Fruit fly (Drosophila melanogaster) whole organism, prepupa: ENCODE results near the gene CG32344.

Experiments
- Blimp-1 ChIP-seq: fragments of 200-800 bp; sonication (Bioruptor generic); optimal IDR thresholded peaks from 3 replicates; lab custom pipeline; 2017; ENCODE audit warnings: missing biosample characterization, missing genetic modification characterization, mild to moderate bottlenecking, moderate library complexity, missing genetic modification reagents
- CG16779 ChIP-seq: fragments of 200-800 bp; sonication (Bioruptor generic); optimal IDR thresholded peaks from 3 replicates; lab custom pipeline; 2017; ENCODE audit warnings: missing biosample characterization, mild to moderate bottlenecking, missing genetic modification characterization
- CG9139 ChIP-seq: fragments of 200-800 bp; sonication (Bioruptor generic); optimal IDR thresholded peaks from 3 replicates; lab custom pipeline; 2017; ENCODE audit warnings: missing biosample characterization, mild to moderate bottlenecking, missing genetic modification characterization
- Eip75B ChIP-seq: fragments of 200-800 bp; sonication (Bioruptor generic); optimal IDR thresholded peaks from 3 replicates; lab custom pipeline; 2016; ENCODE audit warnings: missing biosample characterization, missing genetic modification characterization
- Ets21C ChIP-seq: fragments of 200-800 bp; sonication (Bioruptor generic); optimal IDR thresholded peaks from 3 replicates; lab custom pipeline; 2016; ENCODE audit warnings: missing biosample characterization, missing genetic modification characterization
- Smox ChIP-seq: fragments of 200-800 bp; sonication (Bioruptor generic); optimal IDR thresholded peaks from 3 replicates; lab custom pipeline; 2016; ENCODE audit warnings: missing biosample characterization, missing genetic modification characterization
- dsx ChIP-seq: fragments of 200-800 bp; optimal IDR thresholded peaks from 3 replicates; lab custom pipeline; 2019; ENCODE audit warnings: missing biosample characterization, mild to moderate bottlenecking, missing genetic modification characterization, moderate library complexity; ENCODE audit not compliant: poor library complexity, severe bottlenecking
- eg ChIP-seq: fragments of 200-800 bp; sonication (Bioruptor generic); IDR thresholded peaks from 3 replicates; pipeline ENCODE4 v1.3.6; 2022; ENCODE audit warnings: missing biosample characterization, missing genetic modification characterization
- fd85E ChIP-seq: fragments of 200-800 bp; sonication (Bioruptor generic); optimal IDR thresholded peaks from 3 replicates; lab custom pipeline; 2016; ENCODE audit warnings: missing biosample characterization, missing genetic modification characterization

dm6 chr3L:337148-337547 is 12.6 kb upstream of the CG32344 start:
- TF ChIP-seq Smox (GFP tag; lab: Kevin White, UChicago) (no peak), Eip75B (GFP tag; lab: Kevin White, UChicago) (no peak), CG9139 (GFP tag; lab: Kevin White, UChicago) (no peak), CG16779 (tag; lab: Kevin White, UChicago) (no peak), Ets21C (no peak), dsx (GFP tag; lab: Kevin White, UChicago) (no peak), fd85E (GFP tag; lab: Kevin White, UChicago) (no peak), Blimp-1 (GFP tag; lab: Kevin White, UChicago) (no peak), eg (GFP tag; lab: Robert Waterston, UW) (no peak)
